Fruit fly (Drosophila melanogaster) whole organism, embryonic: ENCODE measurements around the gene CG5934.
A peak's percentile ranks its signal among the peaks of the same experiment; 100 is the strongest.

Source experiments
- ATbp ChIP-seq: fragments of 200-800 bp; sonication (Bioruptor generic); optimal IDR thresholded peaks from 2 replicates; lab custom pipeline; 2017; ENCODE audit warnings: missing biosample characterization, mild to moderate bottlenecking, missing genetic modification characterization, missing genetic modification reagents
- Adf1 ChIP-seq: fragments of 200-800 bp; sonication (Bioruptor generic); IDR thresholded peaks from 2 replicates; pipeline ENCODE4 v1.3.6; 2022; ENCODE audit warnings: missing biosample characterization, missing genetic modification characterization
- Antp ChIP-seq: fragments of 200-800 bp; sonication (Bioruptor generic); optimal IDR thresholded peaks from 3 replicates; lab custom pipeline; 2016; ENCODE audit warnings: missing biosample characterization, missing genetic modification characterization
- Blimp-1 ChIP-seq: fragments of 200-800 bp; sonication (Bioruptor generic); optimal IDR thresholded peaks from 3 replicates; lab custom pipeline; 2018; ENCODE audit warnings: missing biosample characterization, missing genetic modification characterization, mild to moderate bottlenecking, moderate library complexity, missing genetic modification reagents
- BtbVII ChIP-seq: fragments of 200-800 bp; sonication (Bioruptor generic); optimal IDR thresholded peaks from 3 replicates; lab custom pipeline; 2017; ENCODE audit warnings: missing biosample characterization, mild to moderate bottlenecking, missing genetic modification characterization
- C15 ChIP-seq: fragments of 200-800 bp; sonication (Bioruptor generic); IDR thresholded peaks from 3 replicates; pipeline ENCODE4 v1.3.6; 2022; ENCODE audit warnings: missing biosample characterization, missing genetic modification characterization
- CG10267 ChIP-seq: fragments of 200-800 bp; sonication (Bioruptor generic); optimal IDR thresholded peaks from 2 replicates; lab custom pipeline; 2018; ENCODE audit warnings: missing biosample characterization, mild to moderate bottlenecking, missing genetic modification characterization, moderate library complexity
- CG10321 ChIP-seq: fragments of 200-800 bp; sonication (Bioruptor generic); IDR thresholded peaks from 2 replicates; pipeline ENCODE4 v1.3.6; 2022; ENCODE audit warnings: missing biosample characterization, missing genetic modification characterization
- CG11247 ChIP-seq: fragments of 200-800 bp; sonication (Bioruptor generic); IDR thresholded peaks from 2 replicates; pipeline ENCODE4 v1.3.6; 2022; ENCODE audit warnings: missing biosample characterization, missing genetic modification characterization
- CG11456 ChIP-seq: fragments of 200-800 bp; sonication (Bioruptor generic); IDR thresholded peaks from 3 replicates; pipeline ENCODE4 v1.3.6; 2022; ENCODE audit warnings: missing biosample characterization, missing genetic modification characterization
- CG13123 ChIP-seq: fragments of 200-800 bp; sonication (Bioruptor generic); optimal IDR thresholded peaks from 2 replicates; lab custom pipeline; 2016; ENCODE audit warnings: missing biosample characterization, missing genetic modification characterization
- CG15514 ChIP-seq: fragments of 200-800 bp; sonication (Bioruptor generic); optimal IDR thresholded peaks from 3 replicates; lab custom pipeline; 2017; ENCODE audit warnings: missing biosample characterization, missing genetic modification characterization, mild to moderate bottlenecking, moderate library complexity, missing genetic modification reagents
- CG1603 ChIP-seq: fragments of 200-800 bp; sonication (Bioruptor generic); optimal IDR thresholded peaks from 2 replicates; lab custom pipeline; 2019; ENCODE audit warnings: missing biosample characterization, mild to moderate bottlenecking, missing genetic modification characterization, moderate library complexity
- CG17186 ChIP-seq: fragments of 200-800 bp; sonication (Bioruptor generic); optimal IDR thresholded peaks from 3 replicates; lab custom pipeline; 2017; ENCODE audit warnings: missing biosample characterization, missing genetic modification reagents, missing genetic modification characterization
- CG1792 ChIP-seq: fragments of 200-800 bp; sonication (Bioruptor generic); optimal IDR thresholded peaks from 2 replicates; lab custom pipeline; 2016; ENCODE audit warnings: missing biosample characterization, missing genetic modification characterization
- CG18599 ChIP-seq: fragments of 200-800 bp; sonication (Bioruptor generic); optimal IDR thresholded peaks from 3 replicates; lab custom pipeline; 2017; ENCODE audit warnings: missing biosample characterization, missing genetic modification characterization, mild to moderate bottlenecking, moderate library complexity, missing genetic modification reagents
- CG2202 ChIP-seq: fragments of 200-800 bp; sonication (Bioruptor generic); optimal IDR thresholded peaks from 2 replicates; lab custom pipeline; 2018; ENCODE audit warnings: missing biosample characterization, mild to moderate bottlenecking, missing genetic modification characterization
- CG32532 ChIP-seq: fragments of 200-800 bp; sonication (Bioruptor generic); IDR thresholded peaks from 2 replicates; pipeline ENCODE4 v1.3.6; 2022; ENCODE audit warnings: missing biosample characterization, missing genetic modification characterization
- CG33213 ChIP-seq: fragments of 200-800 bp; sonication (Bioruptor generic); optimal IDR thresholded peaks from 3 replicates; lab custom pipeline; 2016; ENCODE audit warnings: missing biosample characterization, missing genetic modification characterization
- CG33557 ChIP-seq: fragments of 200-800 bp; sonication (Bioruptor generic); optimal IDR thresholded peaks from 2 replicates; lab custom pipeline; 2019; ENCODE audit warnings: missing biosample characterization, mild to moderate bottlenecking, missing genetic modification characterization, moderate library complexity
- CG34376 ChIP-seq: fragments of 200-800 bp; sonication (Bioruptor generic); optimal IDR thresholded peaks from 2 replicates; lab custom pipeline; 2018; ENCODE audit warnings: missing biosample characterization, mild to moderate bottlenecking, missing genetic modification characterization
- CG6254 ChIP-seq: fragments of 200-800 bp; sonication (Bioruptor generic); optimal IDR thresholded peaks from 3 replicates; lab custom pipeline; 2017; ENCODE audit warnings: mild to moderate bottlenecking, missing biosample characterization, missing genetic modification reagents, missing genetic modification characterization
- CG6272 ChIP-seq: fragments of 200-800 bp; sonication (Bioruptor generic); IDR thresholded peaks from 2 replicates; pipeline ENCODE4 v1.3.6; 2022; ENCODE audit warnings: missing biosample characterization, missing genetic modification characterization
- CG7372 ChIP-seq: fragments of 200-800 bp; sonication (Bioruptor generic); IDR thresholded peaks from 2 replicates; pipeline ENCODE4 v1.3.6; 2022; ENCODE audit warnings: missing biosample characterization, missing genetic modification characterization
- HLH4C ChIP-seq: fragments of 200-800 bp; sonication (Bioruptor generic); IDR thresholded peaks from 3 replicates; pipeline ENCODE4 v1.3.6; 2022; ENCODE audit warnings: missing biosample characterization, missing genetic modification characterization; ENCODE audit not compliant: partially characterized antibody
- Hr3 ChIP-seq: fragments of 200-800 bp; sonication (Bioruptor generic); optimal IDR thresholded peaks from 3 replicates; lab custom pipeline; 2016; ENCODE audit warnings: missing biosample characterization, missing genetic modification characterization
- Lim3 ChIP-seq: fragments of 200-800 bp; sonication (Bioruptor generic); IDR thresholded peaks from 2 replicates; pipeline ENCODE4 v1.3.6; 2022; ENCODE audit warnings: missing biosample characterization, missing genetic modification characterization
- Lpt ChIP-seq: fragments of >200 bp; optimal IDR thresholded peaks from 2 replicates; lab custom pipeline; 2018; ENCODE audit warnings: missing biosample characterization, missing genetic modification characterization
- Myb ChIP-seq: fragments of 200-800 bp; sonication (Bioruptor generic); optimal IDR thresholded peaks from 2 replicates; lab custom pipeline; 2016; ENCODE audit warnings: missing biosample characterization, missing genetic modification characterization
- Nf-YC ChIP-seq: fragments of 200-800 bp; optimal IDR thresholded peaks from 3 replicates; lab custom pipeline; 2019; ENCODE audit warnings: missing biosample characterization, mild to moderate bottlenecking, missing genetic modification characterization, moderate library complexity
- Oli ChIP-seq: fragments of 200-800 bp; sonication (Bioruptor generic); optimal IDR thresholded peaks from 2 replicates; lab custom pipeline; 2018; ENCODE audit warnings: missing biosample characterization, mild to moderate bottlenecking, missing genetic modification characterization, moderate library complexity
- PHDP ChIP-seq: fragments of 200-800 bp; sonication (Bioruptor generic); optimal IDR thresholded peaks from 3 replicates; lab custom pipeline; 2018; ENCODE audit warnings: missing biosample characterization, mild to moderate bottlenecking, missing genetic modification characterization, moderate library complexity
- Pdp1 ChIP-seq, 2 experiments: fragments of 200-800 bp; sonication (Bioruptor generic); optimal IDR thresholded peaks; 3 replicates each; lab custom pipeline; 2016; ENCODE audit warnings: missing biosample characterization in 2 of 2, missing genetic modification characterization in 2 of 2, mild to moderate bottlenecking in 1 of 2, moderate library complexity in 1 of 2
- Scr ChIP-seq: fragments of 200-800 bp; sonication (Bioruptor generic); IDR thresholded peaks from 2 replicates; pipeline ENCODE4 v1.3.6; 2022; ENCODE audit warnings: missing biosample characterization, missing genetic modification characterization; ENCODE audit not compliant: partially characterized antibody
- Sin3A ChIP-seq: fragments of >200 bp; optimal IDR thresholded peaks from 2 replicates; lab custom pipeline; 2018
- ac ChIP-seq: fragments of 200-800 bp; sonication (Bioruptor generic); optimal IDR thresholded peaks from 3 replicates; lab custom pipeline; 2017; ENCODE audit warnings: missing biosample characterization, mild to moderate bottlenecking, missing genetic modification characterization
- bigmax ChIP-seq: fragments of 200-800 bp; sonication (Bioruptor generic); optimal IDR thresholded peaks from 2 replicates; lab custom pipeline; 2018; ENCODE audit warnings: missing biosample characterization, mild to moderate bottlenecking, missing genetic modification characterization
- chif ChIP-seq, 2 experiments: fragments of 200-800 bp; sonication (Bioruptor generic); optimal IDR thresholded peaks; 3 replicates each; lab custom pipeline; 2016; ENCODE audit warnings: missing biosample characterization in 2 of 2, missing genetic modification characterization in 2 of 2
- croc ChIP-seq: fragments of 200-800 bp; sonication (Bioruptor generic); conservative IDR thresholded peaks from 3 replicates; pipeline ENCODE4 v1.3.6; 2022; ENCODE audit warnings: missing biosample characterization, missing genetic modification characterization
- dati ChIP-seq: fragments of 200-800 bp; sonication (Bioruptor generic); IDR thresholded peaks from 2 replicates; pipeline ENCODE4 v1.3.6; 2022; ENCODE audit warnings: missing biosample characterization, missing genetic modification characterization
- esg ChIP-seq: fragments of 200-800 bp; sonication (Bioruptor generic); conservative IDR thresholded peaks from 2 replicates; pipeline ENCODE4 v1.3.6; 2022; ENCODE audit warnings: missing biosample characterization, missing genetic modification characterization
- h ChIP-seq: fragments of >200 bp; optimal IDR thresholded peaks from 2 replicates; lab custom pipeline; 2017
- ham ChIP-seq: fragments of 200-800 bp; sonication (Bioruptor generic); IDR thresholded peaks from 2 replicates; pipeline ENCODE4 v1.3.6; 2022; ENCODE audit warnings: missing biosample characterization, missing genetic modification characterization
- lola ChIP-seq, 3 experiments: fragments of >200 bp in 2 of 3; fragments of 200-800 bp in 1 of 3; sonication (Bioruptor generic) in 1 of 3; optimal IDR thresholded peaks; 2 replicates each; lab custom pipeline; 2017 to 2019; ENCODE audit warnings: missing biosample characterization in 3 of 3, missing genetic modification characterization in 3 of 3, mild to moderate bottlenecking in 1 of 3, moderate library complexity in 1 of 3
- lov ChIP-seq, 2 experiments: fragments of 200-800 bp in 1 of 2; fragments of >200 bp in 1 of 2; sonication (Bioruptor generic) in 1 of 2; IDR thresholded peaks in 1 of 2; optimal IDR thresholded peaks in 1 of 2; 2 replicates in 1 of 2; 3 replicates in 1 of 2; pipeline versions ENCODE4 v1.3.6 to Lab custom; 2017 to 2022; ENCODE audit warnings: missing biosample characterization in 1 of 2, missing genetic modification characterization in 1 of 2
- pb ChIP-seq: fragments of 200-800 bp; sonication (Bioruptor generic); optimal IDR thresholded peaks from 3 replicates; lab custom pipeline; 2016; ENCODE audit warnings: missing biosample characterization, missing genetic modification characterization
- pum ChIP-seq: fragments of 200-800 bp; sonication (Bioruptor generic); optimal IDR thresholded peaks from 2 replicates; lab custom pipeline; 2016; ENCODE audit warnings: missing biosample characterization, missing genetic modification characterization
- repo ChIP-seq: fragments of 200-800 bp; sonication (Bioruptor generic); optimal IDR thresholded peaks from 2 replicates; lab custom pipeline; 2016; ENCODE audit warnings: missing biosample characterization, missing genetic modification characterization
- sob ChIP-seq: fragments of 200-800 bp; sonication (Bioruptor generic); IDR thresholded peaks from 2 replicates; pipeline ENCODE4 v1.3.6; 2022; ENCODE audit warnings: missing biosample characterization, missing genetic modification characterization
- trh ChIP-seq: fragments of 200-800 bp; sonication (Bioruptor generic); optimal IDR thresholded peaks from 2 replicates; lab custom pipeline; 2016; ENCODE audit warnings: missing biosample characterization, missing genetic modification characterization
- vfl ChIP-seq: fragments of 200-800 bp; sonication (Bioruptor generic); optimal IDR thresholded peaks from 2 replicates; lab custom pipeline; 2016; ENCODE audit warnings: missing biosample characterization, missing genetic modification characterization

Gene CG5934

dm6 chr3R:27246264-27246663, 27.2 kb upstream of the CG5934 start (continued):
- TF ChIP-seq lov (optimal IDR thresholded peaks at IDR 0.05; lab: Kevin White, UChicago): no peak
- no peak for TF ChIP-seq lov (GFP tag; IDR thresholded peaks at IDR 0.05; lab: Robert Waterston, UW)
- no peak for TF ChIP-seq repo
- peak; percentile 5 for TF ChIP-seq ac
- no peak for TF ChIP-seq dati (GFP tag; lab: Robert Waterston, UW)
- TF ChIP-seq bigmax: no peak
- no peak for TF ChIP-seq CG11456
- TF ChIP-seq Nf-YC (tag; lab: Kevin White, UChicago): peak; percentile 81
- no peak for TF ChIP-seq CG34376 (GFP tag; lab: Kevin White, UChicago)
- TF ChIP-seq CG10321 (GFP tag; lab: Robert Waterston, UW): no peak
- no peak for TF ChIP-seq HLH4C
- peak; percentile 72 for TF ChIP-seq CG2202
- TF ChIP-seq chif (GFP tag; optimal IDR thresholded peaks at IDR 0.05; lab: Kevin White, UChicago): peak in 1 of 2 experiments; percentile 14
- no peak for TF ChIP-seq CG1603 (tag; lab: Kevin White, UChicago)
- peak in 1 of 2 experiments; percentile 32 for TF ChIP-seq Pdp1 (GFP tag; optimal IDR thresholded peaks at IDR 0.05; lab: Kevin White, UChicago)
- no peak for TF ChIP-seq CG11247 (GFP tag; lab: Robert Waterston, UW)
- TF ChIP-seq CG7372 (GFP tag; lab: Robert Waterston, UW): peak; percentile 45; the same call in 1 of the 2 replicates
- TF ChIP-seq vfl (GFP tag; lab: Kevin White, UChicago): no peak
- no peak for TF ChIP-seq Lim3 (GFP tag; lab: Robert Waterston, UW)
- TF ChIP-seq trh (GFP tag; lab: Kevin White, UChicago): no peak
- TF ChIP-seq CG6254: peak; percentile 65
- no peak for TF ChIP-seq pb (GFP tag; lab: Kevin White, UChicago)
- peak; percentile 82 for TF ChIP-seq CG18599
- no peak for TF ChIP-seq Adf1 (GFP tag; lab: Robert Waterston, UW)
- no peak for TF ChIP-seq Antp (GFP tag; lab: Kevin White, UChicago)
- no peak for TF ChIP-seq CG6272 (GFP tag; lab: Robert Waterston, UW)
- TF ChIP-seq Oli: peak; percentile 84
- peak; percentile 80; the same call in 1 of the 2 replicates for TF ChIP-seq CG32532 (GFP tag; lab: Robert Waterston, UW)
- TF ChIP-seq Sin3A (lab: Kevin White, UChicago): no peak
- TF ChIP-seq CG33213 (GFP tag; lab: Kevin White, UChicago): no peak
- no peak for TF ChIP-seq ham (GFP tag; lab: Robert Waterston, UW)
- TF ChIP-seq CG17186: no peak
- peak; percentile 68 for TF ChIP-seq esg (GFP tag; lab: Robert Waterston, UW)
- peak; percentile 51; the same call in 2 of the 3 replicates for TF ChIP-seq croc
- no peak for TF ChIP-seq C15
- peak; percentile 69 for TF ChIP-seq BtbVII
- peak; percentile 41 for TF ChIP-seq CG13123
- TF ChIP-seq CG1792 (GFP tag; lab: Kevin White, UChicago): no peak
- no peak for TF ChIP-seq Lpt (GFP tag; lab: Kevin White, UChicago)
- TF ChIP-seq CG15514 (GFP tag; lab: Kevin White, UChicago): peak; percentile 47
- peak; percentile 87 for TF ChIP-seq CG10267 (tag; lab: Kevin White, UChicago)
- no peak for TF ChIP-seq Scr (GFP tag; lab: Robert Waterston, UW)
- peak; percentile 92 for TF ChIP-seq PHDP (tag; lab: Kevin White, UChicago)
- TF ChIP-seq Myb (GFP tag; lab: Kevin White, UChicago): no peak
- peak; percentile 36; the same call in 1 of the 2 replicates for TF ChIP-seq sob (GFP tag; lab: Robert Waterston, UW)
- TF ChIP-seq ATbp (GFP tag; lab: Kevin White, UChicago): peak; percentile 53
- peak; percentile 88 for TF ChIP-seq Blimp-1 (GFP tag; lab: Kevin White, UChicago)
- peak in 1 of 3 experiments; percentile 90 for TF ChIP-seq lola (GFP tag; optimal IDR thresholded peaks at IDR 0.05; lab: Kevin White, UChicago)
- TF ChIP-seq CG33557 (GFP tag; lab: Kevin White, UChicago): peak; percentile 89
- TF ChIP-seq Hr3: peak; percentile 68
- TF ChIP-seq h (lab: Kevin White, UChicago): no peak
- no peak for TF ChIP-seq pum (GFP tag; lab: Kevin White, UChicago)
